Worm (Caenorhabditis elegans): ENCODE results near the gene pax-2.

DNA sequence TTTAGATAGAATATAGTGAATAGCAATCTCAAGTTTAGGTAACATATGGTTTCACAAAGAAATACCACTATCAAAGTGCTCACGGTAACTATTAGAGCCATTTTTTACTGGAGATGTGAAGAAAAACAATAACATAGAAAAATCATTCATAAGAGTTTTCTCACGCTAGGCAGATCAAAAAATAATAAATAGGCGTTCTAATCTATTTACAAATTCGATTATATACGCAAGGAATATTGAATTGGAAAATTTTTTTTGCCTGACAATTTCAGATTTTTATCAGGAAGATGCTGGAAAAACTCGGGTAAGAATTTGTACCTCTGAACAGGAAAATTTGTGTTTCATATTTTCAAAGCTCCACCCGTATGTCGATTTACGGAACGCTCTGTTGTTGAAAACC is 23.7 kb upstream of the pax-2 start, which contains the start of gene srbc-70:
- TF ChIP-seq unc-62 (GFP tag; optimal IDR thresholded peaks at IDR 0.05 in 1 of 2): no peak
- TF ChIP-seq unc-62 (tag; optimal IDR thresholded peaks at IDR 0.05): no peak
- TF ChIP-seq attf-4 (tag; optimal IDR thresholded peaks at IDR 0.05): no peak
- TF ChIP-seq nhr-102 (tag; optimal IDR thresholded peaks at IDR 0.05): no peak
- TF ChIP-seq vab-7 (GFP tag; IDR thresholded peaks at IDR 0.05): no peak
- TF ChIP-seq nhr-77 (tag; optimal IDR thresholded peaks at IDR 0.05): no peak
- TF ChIP-seq spr-3 (GFP tag; optimal IDR thresholded peaks at IDR 0.05): no peak
- no peak for TF ChIP-seq ceh-82 (tag; optimal IDR thresholded peaks at IDR 0.05)
- no peak for TF ChIP-seq lin-39 (tag; optimal IDR thresholded peaks at IDR 0.05)
- no peak for TF ChIP-seq skn-1 (tag; optimal IDR thresholded peaks at IDR 0.05)
- TF ChIP-seq madf-9 (GFP tag; conservative IDR thresholded peaks at IDR 0.05): no peak
- no peak for TF ChIP-seq R02D3.7 (tag; optimal IDR thresholded peaks at IDR 0.05)
- no peak for TF ChIP-seq ces-1 (GFP tag; optimal IDR thresholded peaks at IDR 0.05)
- no peak for TF ChIP-seq ceh-62 (tag; optimal IDR thresholded peaks at IDR 0.05)
- no peak for TF ChIP-seq unc-130 (GFP tag; optimal IDR thresholded peaks at IDR 0.05)

Data from whole organism, L4 larva.